Fruit fly (Drosophila melanogaster) whole organism, embryonic: ENCODE results near the gene CG13360.

Experiments used
- Bgb ChIP-seq: fragments of 200-800 bp; sonication (Bioruptor generic); IDR thresholded peaks from 2 replicates; pipeline ENCODE4 v1.3.6; 2022; ENCODE audit warnings: missing biosample characterization, missing genetic modification characterization; ENCODE audit not compliant: partially characterized antibody
- BtbVII ChIP-seq: fragments of 200-800 bp; sonication (Bioruptor generic); optimal IDR thresholded peaks from 3 replicates; lab custom pipeline; 2017; ENCODE audit warnings: missing biosample characterization, mild to moderate bottlenecking, missing genetic modification characterization
- CG10321 ChIP-seq: fragments of 200-800 bp; sonication (Bioruptor generic); IDR thresholded peaks from 2 replicates; pipeline ENCODE4 v1.3.6; 2022; ENCODE audit warnings: missing biosample characterization, missing genetic modification characterization
- CG10543 ChIP-seq: fragments of 200-800 bp; sonication (Bioruptor generic); optimal IDR thresholded peaks from 3 replicates; lab custom pipeline; 2017; ENCODE audit warnings: missing biosample characterization, mild to moderate bottlenecking, missing genetic modification characterization, moderate library complexity
- CG10654 ChIP-seq: fragments of 200-800 bp; sonication (Bioruptor generic); optimal IDR thresholded peaks from 2 replicates; lab custom pipeline; 2016; ENCODE audit warnings: missing biosample characterization, missing genetic modification characterization
- CG12071 ChIP-seq: fragments of 200-800 bp; sonication (Bioruptor generic); optimal IDR thresholded peaks from 3 replicates; lab custom pipeline; 2018; ENCODE audit warnings: missing biosample characterization, mild to moderate bottlenecking, missing genetic modification characterization
- CG13894 ChIP-seq: fragments of 200-800 bp; sonication (Bioruptor generic); optimal IDR thresholded peaks from 3 replicates; lab custom pipeline; 2018; ENCODE audit warnings: missing biosample characterization, mild to moderate bottlenecking, missing genetic modification characterization, moderate library complexity
- CG14667 ChIP-seq: fragments of 200-800 bp; sonication (Bioruptor generic); IDR thresholded peaks from 2 replicates; pipeline ENCODE4 v1.3.6; 2022; ENCODE audit warnings: missing biosample characterization, missing genetic modification characterization
- CG14710 ChIP-seq: fragments of 200-800 bp; sonication (Bioruptor generic); optimal IDR thresholded peaks from 3 replicates; lab custom pipeline; 2019; ENCODE audit warnings: missing biosample characterization, mild to moderate bottlenecking, missing genetic modification characterization, moderate library complexity
- CG18599 ChIP-seq: fragments of 200-800 bp; sonication (Bioruptor generic); optimal IDR thresholded peaks from 3 replicates; lab custom pipeline; 2017; ENCODE audit warnings: missing biosample characterization, missing genetic modification characterization, mild to moderate bottlenecking, moderate library complexity, missing genetic modification reagents
- CG30431 ChIP-seq: fragments of 200-800 bp; sonication (Bioruptor generic); optimal IDR thresholded peaks from 2 replicates; lab custom pipeline; 2017; ENCODE audit warnings: missing biosample characterization, missing genetic modification characterization
- CG32532 ChIP-seq: fragments of 200-800 bp; sonication (Bioruptor generic); IDR thresholded peaks from 2 replicates; pipeline ENCODE4 v1.3.6; 2022; ENCODE audit warnings: missing biosample characterization, missing genetic modification characterization
- CG34224 ChIP-seq: fragments of 200-800 bp; sonication (Bioruptor generic); IDR thresholded peaks from 3 replicates; pipeline ENCODE4 v1.3.6; 2022; ENCODE audit warnings: missing biosample characterization, missing genetic modification characterization; ENCODE audit not compliant: partially characterized antibody
- CG4424 ChIP-seq: fragments of 200-800 bp; sonication (Bioruptor generic); optimal IDR thresholded peaks from 3 replicates; lab custom pipeline; 2016; ENCODE audit warnings: missing biosample characterization, missing genetic modification characterization
- CG6654 ChIP-seq: fragments of 200-800 bp; sonication (Bioruptor generic); optimal IDR thresholded peaks from 2 replicates; lab custom pipeline; 2017; ENCODE audit warnings: missing biosample characterization, mild to moderate bottlenecking, missing genetic modification characterization
- CG6854 ChIP-seq: fragments of 200-800 bp; sonication (Bioruptor generic); optimal IDR thresholded peaks from 3 replicates; lab custom pipeline; 2017; ENCODE audit warnings: missing biosample characterization, mild to moderate bottlenecking, missing genetic modification characterization
- CG7271 ChIP-seq: fragments of 200-800 bp; sonication (Bioruptor generic); optimal IDR thresholded peaks from 2 replicates; lab custom pipeline; 2018; ENCODE audit warnings: missing biosample characterization, mild to moderate bottlenecking, missing genetic modification characterization, moderate library complexity
- CG8290 ChIP-seq, 3 experiments: fragments of 200-800 bp; sonication (Bioruptor generic); optimal IDR thresholded peaks; 2 replicates each; lab custom pipeline; 2016 to 2019; ENCODE audit warnings: missing biosample characterization in 3 of 3, missing genetic modification characterization in 3 of 3, mild to moderate bottlenecking in 2 of 3, moderate library complexity in 1 of 3
- CG8388 ChIP-seq: fragments of 200-800 bp; sonication (Bioruptor generic); optimal IDR thresholded peaks from 2 replicates; lab custom pipeline; 2019; ENCODE audit warnings: missing biosample characterization, mild to moderate bottlenecking, missing genetic modification characterization, moderate library complexity
- CTCF ChIP-seq: fragments of 200-800 bp; sonication (Bioruptor generic); optimal IDR thresholded peaks from 2 replicates; lab custom pipeline; 2017; ENCODE audit warnings: missing biosample characterization, mild to moderate bottlenecking, missing genetic modification characterization, moderate library complexity
- CrebB ChIP-seq: fragments of 200-800 bp; sonication (Bioruptor generic); optimal IDR thresholded peaks from 3 replicates; lab custom pipeline; 2018; ENCODE audit warnings: missing biosample characterization, mild to moderate bottlenecking, missing genetic modification characterization
- D ChIP-seq, 2 experiments: fragments of 200-800 bp in 1 of 2; fragments of >200 bp in 1 of 2; sonication (Bioruptor generic) in 1 of 2; optimal IDR thresholded peaks; 2 replicates in 1 of 2; 3 replicates in 1 of 2; lab custom pipeline; 2017; ENCODE audit warnings: mild to moderate bottlenecking in 1 of 2, missing biosample characterization in 1 of 2, missing genetic modification characterization in 1 of 2, missing genetic modification reagents in 1 of 2
- Dfd ChIP-seq, 2 experiments: fragments of >200 bp; optimal IDR thresholded peaks; 2 replicates each; lab custom pipeline; 2017; ENCODE audit warnings: missing biosample characterization in 2 of 2, missing genetic modification characterization in 2 of 2
- Ets65A ChIP-seq: fragments of 200-800 bp; sonication (Bioruptor generic); peaks from one replicate; lab custom pipeline; 2016; ENCODE audit warnings: missing biosample characterization, missing genetic modification characterization
- HmgD ChIP-seq: fragments of 200-800 bp; sonication (Bioruptor generic); optimal IDR thresholded peaks from 3 replicates; lab custom pipeline; 2016; ENCODE audit warnings: missing biosample characterization, missing genetic modification characterization
- Lhr ChIP-seq: fragments of 200-800 bp; sonication (Bioruptor generic); optimal IDR thresholded peaks from 3 replicates; lab custom pipeline; 2017; ENCODE audit warnings: mild to moderate bottlenecking, missing biosample characterization, missing genetic modification reagents, missing genetic modification characterization
- Mes4 ChIP-seq: fragments of 200-800 bp; sonication (Bioruptor generic); optimal IDR thresholded peaks from 2 replicates; lab custom pipeline; 2016; ENCODE audit warnings: missing biosample characterization, missing genetic modification characterization
- NC2β ChIP-seq: fragments of 200-800 bp; sonication (Bioruptor generic); optimal IDR thresholded peaks from 2 replicates; lab custom pipeline; 2016; ENCODE audit warnings: missing biosample characterization, missing genetic modification characterization
- Neu2 ChIP-seq: fragments of 200-800 bp; sonication (Bioruptor generic); optimal IDR thresholded peaks from 3 replicates; lab custom pipeline; 2016; ENCODE audit warnings: missing biosample characterization, missing genetic modification characterization, borderline replicate concordance
- PHDP ChIP-seq: fragments of 200-800 bp; sonication (Bioruptor generic); optimal IDR thresholded peaks from 3 replicates; lab custom pipeline; 2018; ENCODE audit warnings: missing biosample characterization, mild to moderate bottlenecking, missing genetic modification characterization, moderate library complexity
- Spps ChIP-seq: fragments of 200-800 bp; sonication (Bioruptor generic); optimal IDR thresholded peaks from 2 replicates; lab custom pipeline; 2018; ENCODE audit warnings: missing biosample characterization, mild to moderate bottlenecking, missing genetic modification characterization
- ac ChIP-seq: fragments of 200-800 bp; sonication (Bioruptor generic); optimal IDR thresholded peaks from 3 replicates; lab custom pipeline; 2017; ENCODE audit warnings: missing biosample characterization, mild to moderate bottlenecking, missing genetic modification characterization
- bsh ChIP-seq, 2 experiments: fragments of 200-800 bp; sonication (Bioruptor generic); optimal IDR thresholded peaks; 2 replicates each; lab custom pipeline; 2017 to 2018; ENCODE audit warnings: mild to moderate bottlenecking in 2 of 2, missing biosample characterization in 2 of 2, missing genetic modification characterization in 2 of 2, moderate library complexity in 1 of 2
- cad ChIP-seq: fragments of >200 bp; optimal IDR thresholded peaks from 2 replicates; lab custom pipeline; 2017; ENCODE audit warnings: missing biosample characterization, missing genetic modification characterization
- exex ChIP-seq: fragments of 200-800 bp; sonication (Bioruptor generic); optimal IDR thresholded peaks from 4 replicates; lab custom pipeline; 2018; ENCODE audit warnings: missing biosample characterization, mild to moderate bottlenecking, missing genetic modification characterization, moderate library complexity
- eyg ChIP-seq: fragments of 200-800 bp; sonication (Bioruptor generic); optimal IDR thresholded peaks from 3 replicates; lab custom pipeline; 2016; ENCODE audit warnings: missing biosample characterization, missing genetic modification characterization
- fd96Cb ChIP-seq: fragments of 200-800 bp; sonication (Bioruptor generic); optimal IDR thresholded peaks from 2 replicates; lab custom pipeline; 2018; ENCODE audit warnings: missing biosample characterization, mild to moderate bottlenecking, missing genetic modification characterization, moderate library complexity
- gce ChIP-seq: fragments of 200-800 bp; sonication (Bioruptor generic); IDR thresholded peaks from 3 replicates; pipeline ENCODE4 v1.3.6; 2022; ENCODE audit warnings: missing biosample characterization, missing genetic modification characterization
- gsb ChIP-seq: fragments of 200-800 bp; sonication (Bioruptor generic); IDR thresholded peaks from 2 replicates; pipeline ENCODE4 v1.3.6; 2022; ENCODE audit warnings: missing biosample characterization, missing genetic modification characterization
- hkb ChIP-seq, 2 experiments: fragments of 200-800 bp in 1 of 2; fragments of >200 bp in 1 of 2; sonication (Bioruptor generic) in 1 of 2; IDR thresholded peaks in 1 of 2; optimal IDR thresholded peaks in 1 of 2; 2 replicates each; pipeline versions ENCODE4 v1.3.6 to Lab custom; 2017 to 2022; ENCODE audit warnings: missing biosample characterization in 1 of 2, missing genetic modification characterization in 1 of 2
- hth ChIP-seq: fragments of >200 bp; optimal IDR thresholded peaks from 2 replicates; lab custom pipeline; 2017; ENCODE audit warnings: inconsistent platforms
- kni ChIP-seq: fragments of 200-800 bp; sonication (Bioruptor generic); optimal IDR thresholded peaks from 3 replicates; lab custom pipeline; 2017; ENCODE audit warnings: mild to moderate bottlenecking, missing biosample characterization, missing genetic modification reagents, missing genetic modification characterization
- lov ChIP-seq, 2 experiments: fragments of 200-800 bp in 1 of 2; fragments of >200 bp in 1 of 2; sonication (Bioruptor generic) in 1 of 2; IDR thresholded peaks in 1 of 2; optimal IDR thresholded peaks in 1 of 2; 2 replicates in 1 of 2; 3 replicates in 1 of 2; pipeline versions ENCODE4 v1.3.6 to Lab custom; 2017 to 2022; ENCODE audit warnings: missing biosample characterization in 1 of 2, missing genetic modification characterization in 1 of 2
- maf-S ChIP-seq: fragments of 200-800 bp; sonication (Bioruptor generic); optimal IDR thresholded peaks from 2 replicates; lab custom pipeline; 2016; ENCODE audit warnings: missing biosample characterization, missing genetic modification characterization
- pros ChIP-seq: fragments of 200-800 bp; sonication (Bioruptor generic); optimal IDR thresholded peaks from 3 replicates; lab custom pipeline; 2019; ENCODE audit warnings: missing biosample characterization, mild to moderate bottlenecking, missing genetic modification characterization, moderate library complexity
- sim ChIP-seq: fragments of 200-800 bp; sonication (Bioruptor generic); IDR thresholded peaks from 2 replicates; pipeline ENCODE4 v1.3.6; 2022; ENCODE audit warnings: missing biosample characterization, missing genetic modification characterization
- tna ChIP-seq: fragments of 200-800 bp; sonication (Bioruptor generic); IDR thresholded peaks from 2 replicates; pipeline ENCODE4 v1.3.6; 2022; ENCODE audit warnings: missing biosample characterization, missing genetic modification characterization; ENCODE audit not compliant: partially characterized antibody
- vfl ChIP-seq: fragments of 200-800 bp; sonication (Bioruptor generic); optimal IDR thresholded peaks from 2 replicates; lab custom pipeline; 2016; ENCODE audit warnings: missing biosample characterization, missing genetic modification characterization
- zfh1 ChIP-seq: fragments of 200-800 bp; sonication (Bioruptor generic); IDR thresholded peaks from 3 replicates; pipeline ENCODE4 v1.3.6; 2022; ENCODE audit warnings: missing biosample characterization, missing genetic modification characterization

Gene CG13360

dm6 chrX:768480-769123 lies 21.3 kb downstream of the CG13360 start (continued):
- TF ChIP-seq CG14710 (tag; lab: Kevin White, UChicago) (peak; percentile 10), NC2β (GFP tag; lab: Kevin White, UChicago) (no peak), lov (optimal IDR thresholded peaks at IDR 0.05; lab: Kevin White, UChicago) (no peak), lov (GFP tag; IDR thresholded peaks at IDR 0.05; lab: Robert Waterston, UW) (no peak), CG10321 (GFP tag; lab: Robert Waterston, UW) (no peak), tna (GFP tag; lab: Robert Waterston, UW) (no peak), Spps (tag; lab: Kevin White, UChicago) (peak; percentile 16), CG13894 (tag; lab: Kevin White, UChicago) (no peak), gsb (GFP tag; lab: Robert Waterston, UW) (no peak), CG7271 (tag; lab: Kevin White, UChicago) (no peak), CG18599 (GFP tag; lab: Kevin White, UChicago) (peak; percentile 26), gce (GFP tag; lab: Robert Waterston, UW) (no peak), hkb (optimal IDR thresholded peaks at IDR 0.05; lab: Kevin White, UChicago) (no peak), hkb (GFP tag; IDR thresholded peaks at IDR 0.05; lab: Robert Waterston, UW) (no peak), BtbVII (GFP tag; lab: Kevin White, UChicago) (no peak), hth (lab: Kevin White, UChicago) (no peak), CG8388 (GFP tag; lab: Kevin White, UChicago) (no peak), Dfd (GFP tag; optimal IDR thresholded peaks at IDR 0.05; lab: Kevin White, UChicago) (no peak), CG14667 (no peak), pros (GFP tag; lab: Kevin White, UChicago) (peak; percentile 33), eyg (no peak), ac (no peak), Ets65A (GFP tag; lab: Kevin White, UChicago) (no peak), HmgD (GFP tag; lab: Kevin White, UChicago) (no peak), CrebB (tag; lab: Kevin White, UChicago) (no peak), CG12071 (GFP tag; lab: Kevin White, UChicago) (no peak), Neu2 (no peak), CTCF (GFP tag; lab: Kevin White, UChicago) (no peak), PHDP (no peak), vfl (no peak), Lhr (no peak), CG10543 (GFP tag; lab: Kevin White, UChicago) (peak; percentile 42), bsh (GFP tag; optimal IDR thresholded peaks at IDR 0.05; lab: Kevin White, UChicago) (no peak), CG4424 (GFP tag; lab: Kevin White, UChicago) (no peak), cad (GFP tag; lab: Kevin White, UChicago) (no peak), Mes4 (GFP tag; lab: Kevin White, UChicago) (no peak), maf-S (no peak), Bgb (GFP tag; lab: Robert Waterston, UW) (no peak), CG30431 (GFP tag; lab: Kevin White, UChicago) (no peak), CG6654 (GFP tag; lab: Kevin White, UChicago) (no peak), fd96Cb (no peak), CG10654 (no peak), CG6854 (no peak), D (optimal IDR thresholded peaks at IDR 0.05; lab: Kevin White, UChicago) (no peak), D (GFP tag; optimal IDR thresholded peaks at IDR 0.05; lab: Kevin White, UChicago) (peak; percentile 8), CG8290 (GFP tag; optimal IDR thresholded peaks at IDR 0.05; lab: Kevin White, UChicago) (no peak), CG8290 (tag; optimal IDR thresholded peaks at IDR 0.05; lab: Kevin White, UChicago) (peak in 1 of 2 experiments; percentile 30), kni (GFP tag; lab: Kevin White, UChicago) (peak; percentile 79), zfh1 (GFP tag; lab: Robert Waterston, UW) (no peak), sim (GFP tag; lab: Robert Waterston, UW) (no peak), CG34224 (no peak), CG32532 (GFP tag; lab: Robert Waterston, UW) (0 out of 2 replicates have a peak, but pooled peaks have one; percentile 5), exex (no peak)
